Fruit fly (Drosophila melanogaster): Measurements from ENCODE around the gene CRIF.

DNA sequence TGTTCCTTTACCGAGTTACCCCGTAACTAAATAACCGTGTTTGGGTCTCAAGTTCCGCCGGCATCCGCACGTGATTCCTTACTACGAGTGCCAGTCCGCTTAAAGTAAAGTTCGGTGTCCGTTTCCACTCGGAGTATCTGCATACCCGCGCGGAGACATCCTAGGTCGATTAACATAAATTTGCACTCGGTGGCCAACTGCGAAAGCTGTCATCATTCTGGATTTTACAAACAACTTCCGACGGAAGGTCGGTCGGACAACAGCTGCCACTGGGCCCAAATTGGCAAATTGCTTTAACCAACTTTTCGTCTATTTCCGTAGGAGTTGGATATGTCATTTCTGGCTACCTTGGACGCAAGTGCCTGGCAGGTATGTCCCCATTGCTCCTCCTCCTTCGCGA is 17.8 kb upstream of the CRIF start, which contains the start of gene TfAP-2:
- TF ChIP-seq pan (optimal IDR thresholded peaks at IDR 0.05) (no peak), psq (optimal IDR thresholded peaks at IDR 0.05) (no peak), Dll (optimal IDR thresholded peaks at IDR 0.05) (no peak), EcR (GFP tag; optimal IDR thresholded peaks at IDR 0.05) (no peak), CG8478 (optimal IDR thresholded peaks at IDR 0.05) (no peak), usp (GFP tag; optimal IDR thresholded peaks at IDR 0.05) (no peak)
